Fruit fly (Drosophila melanogaster) Kc167 (cell line): ENCODE data around the gene CG8312.

Source experiments
- Myc ChIP-seq: fragments of >200 bp; optimal IDR thresholded peaks from 2 replicates; lab custom pipeline; 2017; ENCODE audit warnings: missing external identifiers
- Sin3A ChIP-seq: fragments of >200 bp; optimal IDR thresholded peaks from 2 replicates; lab custom pipeline; 2018; ENCODE audit warnings: missing external identifiers
- h ChIP-seq: fragments of >200 bp; optimal IDR thresholded peaks from 3 replicates; lab custom pipeline; 2018; ENCODE audit warnings: missing external identifiers
- psq ChIP-seq: fragments of >200 bp; optimal IDR thresholded peaks from 2 replicates; lab custom pipeline; 2017; ENCODE audit warnings: missing external identifiers

DNA sequence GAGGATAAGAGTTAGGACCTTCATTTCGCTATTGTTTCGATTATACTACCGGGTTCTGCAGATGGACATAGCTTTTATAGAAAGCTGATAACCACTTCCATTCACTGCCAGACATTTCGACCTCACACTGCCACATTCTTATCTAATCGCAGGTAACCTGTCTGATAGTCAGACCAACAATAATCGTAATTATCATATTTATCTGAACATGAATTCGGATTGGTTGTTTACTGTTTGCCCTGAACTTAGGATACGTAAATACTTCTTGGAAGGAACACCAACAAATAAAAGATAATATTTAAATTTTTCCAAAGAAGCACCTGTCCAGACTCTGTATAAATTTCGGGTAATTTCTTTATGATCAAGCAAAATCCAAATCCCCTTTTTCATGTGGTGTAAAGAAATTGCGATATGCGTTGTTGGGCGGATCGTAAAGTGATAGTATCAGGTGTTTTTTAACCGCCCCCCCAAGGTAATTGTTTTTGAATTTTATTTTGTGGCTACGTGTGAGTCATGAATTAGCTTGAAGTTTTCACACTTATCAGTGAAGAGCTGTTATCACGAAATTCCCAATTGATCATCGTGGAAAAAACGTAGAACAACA is 55.1 kb downstream of the CG8312 start, which contains the start of gene Fst:
- TF ChIP-seq Myc = no peak
- no peak for TF ChIP-seq psq (lab: Kevin White, UChicago)
- no peak for TF ChIP-seq Sin3A (lab: Kevin White, UChicago)
- no peak for TF ChIP-seq h (lab: Kevin White, UChicago)
